Fruit fly (Drosophila melanogaster) whole organism, embryonic: ENCODE measurements around the gene CG4465.

Source experiments
- Atf6 ChIP-seq: fragments of 200-800 bp; sonication (Bioruptor generic); IDR thresholded peaks from 2 replicates; pipeline ENCODE4 v1.3.6; 2022; ENCODE audit warnings: missing biosample characterization, missing genetic modification characterization
- Awh ChIP-seq: fragments of 200-800 bp; sonication (Bioruptor generic); IDR thresholded peaks from 2 replicates; pipeline ENCODE4, ENCODE4 v1.3.6; 2022; ENCODE audit warnings: missing biosample characterization, missing genetic modification characterization
- B-H2 ChIP-seq: fragments of 200-800 bp; sonication (Bioruptor generic); optimal IDR thresholded peaks from 2 replicates; lab custom pipeline; 2018; ENCODE audit warnings: missing biosample characterization, mild to moderate bottlenecking, missing genetic modification characterization
- BtbVII ChIP-seq: fragments of 200-800 bp; sonication (Bioruptor generic); optimal IDR thresholded peaks from 3 replicates; lab custom pipeline; 2017; ENCODE audit warnings: missing biosample characterization, mild to moderate bottlenecking, missing genetic modification characterization
- Bteb2 ChIP-seq: fragments of 200-800 bp; sonication (Bioruptor generic); optimal IDR thresholded peaks from 2 replicates; lab custom pipeline; 2016; ENCODE audit warnings: missing biosample characterization, missing genetic modification characterization
- CG10267 ChIP-seq: fragments of 200-800 bp; sonication (Bioruptor generic); optimal IDR thresholded peaks from 2 replicates; lab custom pipeline; 2018; ENCODE audit warnings: missing biosample characterization, mild to moderate bottlenecking, missing genetic modification characterization, moderate library complexity
- CG10979 ChIP-seq: fragments of 200-800 bp; sonication (Bioruptor generic); optimal IDR thresholded peaks from 2 replicates; lab custom pipeline; 2018; ENCODE audit warnings: missing biosample characterization, mild to moderate bottlenecking, missing genetic modification characterization, moderate library complexity
- CG11723 ChIP-seq: fragments of 200-800 bp; sonication (Bioruptor generic); optimal IDR thresholded peaks from 2 replicates; lab custom pipeline; 2017; ENCODE audit warnings: missing biosample characterization, mild to moderate bottlenecking, missing genetic modification characterization
- CG12071 ChIP-seq: fragments of 200-800 bp; sonication (Bioruptor generic); optimal IDR thresholded peaks from 3 replicates; lab custom pipeline; 2018; ENCODE audit warnings: missing biosample characterization, mild to moderate bottlenecking, missing genetic modification characterization
- CG12299 ChIP-seq: fragments of 200-800 bp; sonication (Bioruptor generic); optimal IDR thresholded peaks from 2 replicates; lab custom pipeline; 2018; ENCODE audit warnings: missing biosample characterization, mild to moderate bottlenecking, missing genetic modification characterization
- CG12659 ChIP-seq: fragments of 200-800 bp; sonication (Bioruptor generic); optimal IDR thresholded peaks from 3 replicates; lab custom pipeline; 2017; ENCODE audit warnings: mild to moderate bottlenecking, missing biosample characterization, missing genetic modification reagents, missing genetic modification characterization
- CG12769 ChIP-seq: fragments of 200-800 bp; sonication (Bioruptor generic); optimal IDR thresholded peaks from 2 replicates; lab custom pipeline; 2019; ENCODE audit warnings: missing biosample characterization, mild to moderate bottlenecking, missing genetic modification characterization, moderate library complexity
- CG13287 ChIP-seq: fragments of 200-800 bp; sonication (Bioruptor generic); IDR thresholded peaks from 2 replicates; pipeline ENCODE4 v1.3.6; 2022; ENCODE audit warnings: missing biosample characterization, missing genetic modification characterization; ENCODE audit not compliant: partially characterized antibody
- CG17612 ChIP-seq: fragments of 200-800 bp; sonication (Bioruptor generic); IDR thresholded peaks from 2 replicates; pipeline ENCODE4 v1.3.6; 2022; ENCODE audit warnings: missing biosample characterization, missing genetic modification characterization
- CG30403 ChIP-seq: fragments of 200-800 bp; sonication (Bioruptor generic); optimal IDR thresholded peaks from 3 replicates; lab custom pipeline; 2016; ENCODE audit warnings: missing biosample characterization, missing genetic modification characterization
- CG4404 ChIP-seq: fragments of 200-800 bp; sonication (Bioruptor generic); IDR thresholded peaks from 2 replicates; pipeline ENCODE4 v1.3.6; 2022; ENCODE audit warnings: missing biosample characterization, missing genetic modification characterization
- CG4854 ChIP-seq: fragments of 200-800 bp; sonication (Bioruptor generic); optimal IDR thresholded peaks from 2 replicates; lab custom pipeline; 2016; ENCODE audit warnings: missing biosample characterization, missing genetic modification characterization, inconsistent platforms
- CG5953 ChIP-seq: fragments of 200-800 bp; sonication (Bioruptor generic); IDR thresholded peaks from 2 replicates; pipeline ENCODE4 v1.3.6; 2022; ENCODE audit warnings: missing biosample characterization, missing genetic modification characterization
- CG6689 ChIP-seq: fragments of 200-800 bp; sonication (Bioruptor generic); IDR thresholded peaks from 2 replicates; pipeline ENCODE4 v1.3.6; 2022; ENCODE audit warnings: missing biosample characterization, missing genetic modification characterization
- CG7271 ChIP-seq: fragments of 200-800 bp; sonication (Bioruptor generic); optimal IDR thresholded peaks from 2 replicates; lab custom pipeline; 2018; ENCODE audit warnings: missing biosample characterization, mild to moderate bottlenecking, missing genetic modification characterization, moderate library complexity
- CG7556 ChIP-seq: fragments of 200-800 bp; sonication (Bioruptor generic); optimal IDR thresholded peaks from 2 replicates; lab custom pipeline; 2017; ENCODE audit warnings: missing biosample characterization, mild to moderate bottlenecking, missing genetic modification characterization
- CG7963 ChIP-seq: fragments of 200-800 bp; sonication (Bioruptor generic); IDR thresholded peaks from 3 replicates; pipeline ENCODE4 v1.3.6; 2022; ENCODE audit warnings: missing biosample characterization, missing genetic modification characterization; ENCODE audit not compliant: partially characterized antibody
- CTCF ChIP-seq: fragments of 200-800 bp; sonication (Bioruptor generic); optimal IDR thresholded peaks from 2 replicates; lab custom pipeline; 2017; ENCODE audit warnings: missing biosample characterization, mild to moderate bottlenecking, missing genetic modification characterization, moderate library complexity
- CkIIα-i1 ChIP-seq: fragments of 200-800 bp; sonication (Bioruptor generic); IDR thresholded peaks from 2 replicates; pipeline ENCODE4 v1.3.6; 2022; ENCODE audit warnings: missing biosample characterization, missing genetic modification characterization
- Ets65A ChIP-seq: fragments of 200-800 bp; sonication (Bioruptor generic); peaks from one replicate; lab custom pipeline; 2016; ENCODE audit warnings: missing biosample characterization, missing genetic modification characterization
- Fer1 ChIP-seq: fragments of 200-800 bp; sonication (Bioruptor generic); optimal IDR thresholded peaks from 2 replicates; lab custom pipeline; 2017; ENCODE audit warnings: missing biosample characterization, mild to moderate bottlenecking, missing genetic modification characterization
- H2.0 ChIP-seq: fragments of 200-800 bp; sonication (Bioruptor generic); IDR thresholded peaks from 2 replicates; pipeline ENCODE4 v1.3.6; 2022; ENCODE audit warnings: missing biosample characterization, missing genetic modification characterization
- MTF-1 ChIP-seq: fragments of 200-800 bp; sonication (Bioruptor generic); optimal IDR thresholded peaks from 2 replicates; lab custom pipeline; 2018; ENCODE audit warnings: missing biosample characterization, mild to moderate bottlenecking, missing genetic modification characterization, borderline replicate concordance
- Mad ChIP-seq: fragments of 200-800 bp; sonication (Bioruptor generic); optimal IDR thresholded peaks from 2 replicates; lab custom pipeline; 2016; ENCODE audit warnings: missing biosample characterization, missing genetic modification characterization
- NFAT ChIP-seq: fragments of 200-800 bp; sonication (Bioruptor generic); IDR thresholded peaks from 2 replicates; pipeline ENCODE4 v1.3.6; 2022; ENCODE audit warnings: missing biosample characterization, missing genetic modification characterization
- NK7.1 ChIP-seq: fragments of 200-800 bp; sonication (Bioruptor generic); optimal IDR thresholded peaks from 3 replicates; lab custom pipeline; 2016; ENCODE audit warnings: missing biosample characterization, missing genetic modification characterization
- Oli ChIP-seq: fragments of 200-800 bp; sonication (Bioruptor generic); optimal IDR thresholded peaks from 2 replicates; lab custom pipeline; 2018; ENCODE audit warnings: missing biosample characterization, mild to moderate bottlenecking, missing genetic modification characterization, moderate library complexity
- Sry-β ChIP-seq: fragments of 200-800 bp; sonication (Bioruptor generic); optimal IDR thresholded peaks from 2 replicates; lab custom pipeline; 2018; ENCODE audit warnings: missing biosample characterization, mild to moderate bottlenecking, missing genetic modification characterization, moderate library complexity
- Sry-δ ChIP-seq: fragments of 200-800 bp; sonication (Bioruptor generic); optimal IDR thresholded peaks from 2 replicates; lab custom pipeline; 2016; ENCODE audit warnings: missing biosample characterization, missing genetic modification characterization
- Xbp1 ChIP-seq: fragments of 200-800 bp; sonication (Bioruptor generic); optimal IDR thresholded peaks from 3 replicates; lab custom pipeline; 2016; ENCODE audit warnings: missing biosample characterization, mild to moderate bottlenecking, missing genetic modification characterization
- aop ChIP-seq: fragments of 200-800 bp; sonication (Bioruptor generic); IDR thresholded peaks from 2 replicates; pipeline ENCODE4 v1.3.6; 2022; ENCODE audit warnings: missing biosample characterization, missing genetic modification characterization
- ash1 ChIP-seq: fragments of 200-800 bp; sonication (Bioruptor generic); optimal IDR thresholded peaks from 2 replicates; lab custom pipeline; 2018; ENCODE audit warnings: missing biosample characterization, mild to moderate bottlenecking, missing genetic modification characterization
- bsh ChIP-seq, 2 experiments: fragments of 200-800 bp; sonication (Bioruptor generic); optimal IDR thresholded peaks; 2 replicates each; lab custom pipeline; 2017 to 2018; ENCODE audit warnings: mild to moderate bottlenecking in 2 of 2, missing biosample characterization in 2 of 2, missing genetic modification characterization in 2 of 2, moderate library complexity in 1 of 2
- btn ChIP-seq: fragments of 200-800 bp; sonication (Bioruptor generic); optimal IDR thresholded peaks from 2 replicates; lab custom pipeline; 2016; ENCODE audit warnings: missing biosample characterization, missing genetic modification characterization
- cad ChIP-seq: fragments of >200 bp; optimal IDR thresholded peaks from 2 replicates; lab custom pipeline; 2017; ENCODE audit warnings: missing biosample characterization, missing genetic modification characterization
- chm ChIP-seq: fragments of 200-800 bp; sonication (Bioruptor generic); IDR thresholded peaks from 2 replicates; pipeline ENCODE4 v1.3.6; 2022; ENCODE audit warnings: missing biosample characterization, missing genetic modification characterization
- crc ChIP-seq: fragments of 200-800 bp; sonication (Bioruptor generic); optimal IDR thresholded peaks from 2 replicates; lab custom pipeline; 2016; ENCODE audit warnings: missing biosample characterization, missing genetic modification characterization
- dmrt99B ChIP-seq: fragments of 200-800 bp; sonication (Bioruptor generic); optimal IDR thresholded peaks from 2 replicates; lab custom pipeline; 2018; ENCODE audit warnings: missing biosample characterization, mild to moderate bottlenecking, missing genetic modification characterization, moderate library complexity
- en ChIP-seq: fragments of 200-800 bp; sonication (Bioruptor generic); optimal IDR thresholded peaks from 2 replicates; lab custom pipeline; 2016; ENCODE audit warnings: missing biosample characterization, missing genetic modification characterization
- gfzf ChIP-seq: fragments of 200-800 bp; sonication (Bioruptor generic); optimal IDR thresholded peaks from 2 replicates; lab custom pipeline; 2016; ENCODE audit warnings: missing biosample characterization, mild to moderate bottlenecking, missing genetic modification characterization, moderate library complexity
- hth ChIP-seq: fragments of >200 bp; optimal IDR thresholded peaks from 2 replicates; lab custom pipeline; 2017; ENCODE audit warnings: inconsistent platforms
- insv ChIP-seq, 2 experiments: fragments of 200-800 bp; sonication (Bioruptor generic); optimal IDR thresholded peaks; 3 replicates each; lab custom pipeline; 2016 to 2018; ENCODE audit warnings: missing biosample characterization in 2 of 2, missing genetic modification characterization in 2 of 2
- kay ChIP-seq: fragments of 200-800 bp; sonication (Bioruptor generic); optimal IDR thresholded peaks from 2 replicates; lab custom pipeline; 2016; ENCODE audit warnings: missing biosample characterization, missing genetic modification characterization
- org-1 ChIP-seq: fragments of 200-800 bp; sonication (Bioruptor generic); optimal IDR thresholded peaks from 2 replicates; lab custom pipeline; 2017; ENCODE audit warnings: missing biosample characterization, missing genetic modification characterization
- schlank ChIP-seq: fragments of 200-800 bp; sonication (Bioruptor generic); optimal IDR thresholded peaks from 2 replicates; lab custom pipeline; 2018; ENCODE audit warnings: missing biosample characterization, mild to moderate bottlenecking, missing genetic modification characterization
- sug ChIP-seq: fragments of 200-800 bp; optimal IDR thresholded peaks from 2 replicates; lab custom pipeline; 2019; ENCODE audit warnings: missing biosample characterization, mild to moderate bottlenecking, missing genetic modification characterization, moderate library complexity
- twi ChIP-seq: fragments of 200-800 bp; optimal IDR thresholded peaks from 2 replicates; lab custom pipeline; 2019; ENCODE audit warnings: missing biosample characterization, mild to moderate bottlenecking, missing genetic modification characterization, moderate library complexity

CG4465 gene

DNA sequence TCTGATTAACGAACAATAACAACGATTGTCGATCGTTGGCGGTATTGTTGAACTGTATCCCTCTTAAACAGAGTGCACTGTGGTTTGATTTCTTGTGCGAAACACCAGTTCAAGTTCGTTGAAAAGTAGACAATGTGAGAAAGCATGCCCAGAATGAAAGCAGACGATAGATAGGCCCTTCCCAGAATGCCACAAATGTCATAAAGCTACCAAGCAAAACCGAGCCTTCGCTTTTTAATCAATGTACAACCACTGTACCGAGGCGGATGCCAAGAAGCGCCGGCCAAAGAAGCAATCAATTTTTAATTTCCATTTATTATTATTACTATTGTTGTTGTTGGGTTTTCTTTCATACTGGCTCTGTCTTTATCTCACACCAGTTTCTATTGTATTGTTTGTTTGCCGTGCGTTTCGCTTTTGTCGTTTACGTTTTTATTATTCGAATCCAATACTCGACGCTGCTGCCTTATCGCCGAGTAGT, 8.7 kb downstream of the CG4465 start (continued):
- TF ChIP-seq bsh (GFP tag; optimal IDR thresholded peaks at IDR 0.05; lab: Kevin White, UChicago): peak; percentile 29 to 80
- TF ChIP-seq hth: no peak
- TF ChIP-seq CG13287 (GFP tag; lab: Robert Waterston, UW): peak; percentile 28; the same call in 1 of the 2 replicates
- peak; percentile 81 for TF ChIP-seq CG12659 (GFP tag; lab: Kevin White, UChicago)
- TF ChIP-seq Atf6 (GFP tag; lab: Robert Waterston, UW): peak; percentile 76
- peak; percentile 52 for TF ChIP-seq CG10267 (tag; lab: Kevin White, UChicago)
- peak; percentile 70 for TF ChIP-seq BtbVII (GFP tag; lab: Kevin White, UChicago)
- TF ChIP-seq CG7271: no peak
- peak; percentile 76 for TF ChIP-seq Bteb2 (GFP tag; lab: Kevin White, UChicago)
- peak; percentile 78 for TF ChIP-seq CG10979 (tag; lab: Kevin White, UChicago)
- TF ChIP-seq CkIIα-i1 (GFP tag; lab: Robert Waterston, UW): 0 out of 2 replicates have a peak, but pooled peaks have one; percentile 23
- TF ChIP-seq org-1: peak; percentile 77
- TF ChIP-seq H2.0 (GFP tag; lab: Robert Waterston, UW): peak; percentile 91
- TF ChIP-seq chm: peak; percentile 87
- peak; percentile 64 for TF ChIP-seq crc (GFP tag; lab: Kevin White, UChicago)
- TF ChIP-seq insv (GFP tag; optimal IDR thresholded peaks at IDR 0.05; lab: Kevin White, UChicago): no peak
- TF ChIP-seq B-H2 (GFP tag; lab: Kevin White, UChicago): no peak
- peak; percentile 76 for TF ChIP-seq Fer1 (GFP tag; lab: Kevin White, UChicago)
- TF ChIP-seq Sry-β (GFP tag; lab: Kevin White, UChicago): no peak
- TF ChIP-seq NFAT (GFP tag; lab: Robert Waterston, UW): peak; percentile 81
- peak; percentile 25 for TF ChIP-seq CTCF (GFP tag; lab: Kevin White, UChicago)
- TF ChIP-seq Awh: peak; percentile 87
- peak; percentile 84 for TF ChIP-seq CG7556 (GFP tag; lab: Kevin White, UChicago)
- peak; percentile 87 for TF ChIP-seq CG12769
- peak; percentile 80 for TF ChIP-seq Mad (GFP tag; lab: Kevin White, UChicago)
- TF ChIP-seq CG11723 (GFP tag; lab: Kevin White, UChicago): peak; percentile 38
- peak; percentile 57 for TF ChIP-seq Ets65A (GFP tag; lab: Kevin White, UChicago)
- TF ChIP-seq CG17612 (GFP tag; lab: Robert Waterston, UW): peak; percentile 59; the same call in 1 of the 2 replicates
- no peak for TF ChIP-seq twi (tag; lab: Kevin White, UChicago)
- TF ChIP-seq CG4404 (GFP tag; lab: Robert Waterston, UW): peak; percentile 59
- peak; percentile 49 for TF ChIP-seq schlank (tag; lab: Kevin White, UChicago)
- no peak for TF ChIP-seq cad
- TF ChIP-seq CG12299 (tag; lab: Kevin White, UChicago): peak; percentile 49
- TF ChIP-seq CG30403 (GFP tag; lab: Kevin White, UChicago): peak; percentile 83
- TF ChIP-seq sug (tag; lab: Kevin White, UChicago): peak; percentile 80
- peak; percentile 72 for TF ChIP-seq en (GFP tag; lab: Kevin White, UChicago)
- TF ChIP-seq CG4854: peak; percentile 68
- TF ChIP-seq CG7963 (GFP tag; lab: Robert Waterston, UW): no peak
- TF ChIP-seq MTF-1 (GFP tag; lab: Kevin White, UChicago): peak; percentile 71
- no peak for TF ChIP-seq aop (GFP tag; lab: Robert Waterston, UW)
- peak; percentile 87 for TF ChIP-seq CG6689
- peak; percentile 89 for TF ChIP-seq dmrt99B (tag; lab: Kevin White, UChicago)
- TF ChIP-seq kay (GFP tag; lab: Kevin White, UChicago): peak; percentile 65
- peak; percentile 87 for TF ChIP-seq CG12071 (GFP tag; lab: Kevin White, UChicago)
- TF ChIP-seq CG5953 (GFP tag; lab: Robert Waterston, UW): peak; percentile 79
- peak; percentile 49 for TF ChIP-seq btn (GFP tag; lab: Kevin White, UChicago)
- peak; percentile 85 for TF ChIP-seq Xbp1
- TF ChIP-seq ash1 (GFP tag; lab: Kevin White, UChicago): no peak
- TF ChIP-seq gfzf: no peak
- TF ChIP-seq Oli (tag; lab: Kevin White, UChicago): peak; percentile 88
- TF ChIP-seq NK7.1: peak; percentile 56
- peak; percentile 29 for TF ChIP-seq Sry-δ
